Fruit fly (Drosophila melanogaster): ENCODE measurements around the gene SAK.

The SAK gene

DNA sequence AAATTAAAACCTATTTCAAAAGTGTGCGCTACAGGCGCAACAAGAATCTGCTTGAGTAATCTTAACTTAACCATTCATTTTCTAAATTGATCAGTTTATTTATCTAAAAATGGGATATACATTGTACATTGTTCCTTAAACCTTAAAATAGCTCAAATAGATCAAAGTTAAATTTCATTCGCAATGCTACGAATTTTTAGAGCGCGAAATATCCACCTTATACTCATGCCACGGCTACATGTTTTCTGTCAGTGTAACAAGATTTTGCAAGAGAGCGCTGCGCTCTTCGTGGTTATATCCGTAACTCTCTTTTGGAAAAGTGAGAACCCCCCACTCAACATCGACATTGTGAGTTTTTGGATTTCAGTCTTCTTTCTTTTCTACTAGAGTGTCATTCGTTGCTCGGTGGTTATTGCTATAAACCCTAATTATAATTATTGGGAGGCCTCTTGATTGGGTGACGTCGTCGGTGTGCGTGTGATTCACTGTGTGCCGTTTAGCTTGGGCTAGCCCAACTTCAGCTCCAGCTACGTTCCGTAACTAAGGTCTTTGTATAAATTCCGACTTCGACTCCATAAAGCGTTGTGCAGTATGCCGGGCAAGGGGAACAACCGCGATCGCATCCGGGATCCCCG, 6.1 kb downstream of the SAK start (continued):
- TF ChIP-seq ewg (GFP tag; optimal IDR thresholded peaks at IDR 0.05) (no peak), CG10147 (GFP tag; optimal IDR thresholded peaks at IDR 0.05) (no peak), kay (GFP tag; optimal IDR thresholded peaks at IDR 0.05) (no peak), Abd-B (GFP tag; optimal IDR thresholded peaks at IDR 0.05) (no peak), CG5953 (GFP tag; IDR thresholded peaks at IDR 0.05) (no peak), sr (GFP tag; IDR thresholded peaks at IDR 0.05) (no peak), Oaz (GFP tag; IDR thresholded peaks at IDR 0.05) (no peak), CG7271 (tag; optimal IDR thresholded peaks at IDR 0.05) (no peak), CG12769 (tag; optimal IDR thresholded peaks at IDR 0.05) (peak; percentile 46), nerfin-1 (tag; optimal IDR thresholded peaks at IDR 0.05) (no peak), CG30403 (GFP tag; optimal IDR thresholded peaks at IDR 0.05) (peak; percentile 55), CG12299 (tag; optimal IDR thresholded peaks at IDR 0.05) (no peak), shn (GFP tag; optimal IDR thresholded peaks at IDR 0.05) (peak; percentile 40), CG7556 (GFP tag; optimal IDR thresholded peaks at IDR 0.05) (peak; percentile 51), CG10654 (GFP tag; optimal IDR thresholded peaks at IDR 0.05) (no peak), CG13894 (tag; optimal IDR thresholded peaks at IDR 0.05) (no peak), zf30C (GFP tag; optimal IDR thresholded peaks at IDR 0.05) (peak; percentile 82), bab2 (GFP tag; optimal IDR thresholded peaks at IDR 0.05) (no peak), crc (GFP tag; optimal IDR thresholded peaks at IDR 0.05) (no peak), CG7786 (GFP tag; optimal IDR thresholded peaks at IDR 0.05) (no peak), HmgD (GFP tag; optimal IDR thresholded peaks at IDR 0.05) (no peak), caup (GFP tag; optimal IDR thresholded peaks at IDR 0.05; ENCODE audit: severe bottlenecking) (peak; percentile 13), CoRest (tag; optimal IDR thresholded peaks at IDR 0.05) (peak; percentile 33), tap (tag; optimal IDR thresholded peaks at IDR 0.05) (peak; percentile 43), CG16815 (GFP tag; optimal IDR thresholded peaks at IDR 0.05) (no peak), CG2116 (GFP tag; optimal IDR thresholded peaks at IDR 0.05) (no peak), yki (optimal IDR thresholded peaks at IDR 0.05) (no peak), phol (tag; optimal IDR thresholded peaks at IDR 0.05) (peak; percentile 39), CG2120 (GFP tag; optimal IDR thresholded peaks at IDR 0.05) (peak; percentile 73), CG5180 (GFP tag; optimal IDR thresholded peaks at IDR 0.05) (no peak), fd96Cb (tag; optimal IDR thresholded peaks at IDR 0.05) (peak; percentile 28), dimm (GFP tag; IDR thresholded peaks at IDR 0.05) (no peak), CG9215 (GFP tag; IDR thresholded peaks at IDR 0.05) (no peak), mld (GFP tag; IDR thresholded peaks at IDR 0.05; ENCODE audit: partially characterized antibody) (no peak), prd (optimal IDR thresholded peaks at IDR 0.05) (no peak), prd (GFP tag; IDR thresholded peaks at IDR 0.05) (peak; percentile 53; the same call in 2 of the 3 replicates), dysf (GFP tag; IDR thresholded peaks at IDR 0.05) (peak; percentile 56; the same call in 1 of the 3 replicates), Scr (GFP tag; IDR thresholded peaks at IDR 0.05; ENCODE audit: partially characterized antibody) (no peak), CG32772 (GFP tag; IDR thresholded peaks at IDR 0.05) (no peak), wor (GFP tag; IDR thresholded peaks at IDR 0.05) (no peak), CG17568 (GFP tag; optimal IDR thresholded peaks at IDR 0.05) (no peak), CG10274 (GFP tag; optimal IDR thresholded peaks at IDR 0.05) (no peak), CHES-1-like (GFP tag; optimal IDR thresholded peaks at IDR 0.05) (no peak), fd3F (GFP tag; optimal IDR thresholded peaks at IDR 0.05) (no peak), CG31441 (GFP tag; IDR thresholded peaks at IDR 0.05) (no peak; the same call in 1 of the 2 replicates), gt (GFP tag; IDR thresholded peaks at IDR 0.05) (no peak), Oli (tag; optimal IDR thresholded peaks at IDR 0.05) (peak; percentile 41), CG12104 (GFP tag; optimal IDR thresholded peaks at IDR 0.05) (no peak), pb (GFP tag; optimal IDR thresholded peaks at IDR 0.05) (peak; percentile 17), Atf-2 (GFP tag; optimal IDR thresholded peaks at IDR 0.05) (peak; percentile 5), CG12744 (GFP tag; optimal IDR thresholded peaks at IDR 0.05) (no peak)

Data from whole organism, embryonic.